Worm (Caenorhabditis elegans): ENCODE data around the gene unc-7.

DNA sequence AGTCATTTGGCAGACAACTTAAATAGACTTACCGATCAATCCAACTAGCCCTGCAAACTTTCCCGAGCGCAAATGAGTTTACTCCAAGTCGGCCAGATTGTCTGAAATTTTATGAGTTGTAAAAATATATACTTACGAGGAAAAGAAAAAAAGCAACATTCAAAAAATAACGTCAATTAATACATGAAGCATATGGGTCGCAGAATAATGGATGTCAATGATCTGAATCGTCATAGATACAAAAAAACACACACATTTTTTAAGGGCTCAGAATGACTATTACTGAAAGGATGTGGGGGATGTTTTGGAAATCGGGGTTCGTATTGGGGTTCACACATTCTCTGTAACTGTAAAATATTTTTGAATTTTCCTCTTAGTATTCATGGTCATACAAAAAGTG, at the start of gene unc-7:
- no peak for TF ChIP-seq egl-27 (tag; optimal IDR thresholded peaks at IDR 0.05)
- TF ChIP-seq ama-1 (optimal IDR thresholded peaks at IDR 0.05), result no peak
- TF ChIP-seq nhr-84 (tag; optimal IDR thresholded peaks at IDR 0.05), result no peak
- no peak for TF ChIP-seq vab-15 (tag; optimal IDR thresholded peaks at IDR 0.05)
- TF ChIP-seq tbx-2 (tag; optimal IDR thresholded peaks at IDR 0.05), result no peak
- TF ChIP-seq unc-130 (tag; optimal IDR thresholded peaks at IDR 0.05), result no peak
- no peak for TF ChIP-seq pax-3 (tag; optimal IDR thresholded peaks at IDR 0.05)
- TF ChIP-seq nhr-11 (tag; optimal IDR thresholded peaks at IDR 0.05), result no peak
- no peak for TF ChIP-seq lsy-2 (tag; optimal IDR thresholded peaks at IDR 0.05)
- no peak for TF ChIP-seq nhr-77 (tag; optimal IDR thresholded peaks at IDR 0.05)
- TF ChIP-seq ces-1 (GFP tag; optimal IDR thresholded peaks at IDR 0.05), result no peak
- no peak for TF ChIP-seq lin-35 (GFP tag; optimal IDR thresholded peaks at IDR 0.05)
